Fruit fly (Drosophila melanogaster) whole organism, wandering third instar larva: ENCODE measurements around the gene CG42337.
A peak's percentile ranks its signal among the peaks of the same experiment; 100 is the strongest.

Source experiments
- Abd-B ChIP-seq: fragments of >200 bp; optimal IDR thresholded peaks from 2 replicates; lab custom pipeline; 2017; ENCODE audit warnings: missing biosample characterization, missing genetic modification characterization
- CG32264 ChIP-seq: fragments of 200-800 bp; sonication (Bioruptor generic); optimal IDR thresholded peaks from 2 replicates; lab custom pipeline; 2016; ENCODE audit warnings: missing biosample characterization, missing genetic modification characterization
- CG9705 ChIP-seq: fragments of 200-800 bp; sonication (Bioruptor generic); optimal IDR thresholded peaks from 2 replicates; lab custom pipeline; 2018; ENCODE audit warnings: missing biosample characterization, mild to moderate bottlenecking, missing genetic modification characterization
- CrebA ChIP-seq: fragments of 200-800 bp; sonication (Bioruptor generic); optimal IDR thresholded peaks from 2 replicates; lab custom pipeline; 2016; ENCODE audit warnings: missing biosample characterization, mild to moderate bottlenecking, missing genetic modification characterization, borderline replicate concordance
- Dfd ChIP-seq: fragments of >200 bp; optimal IDR thresholded peaks from 2 replicates; lab custom pipeline; 2017; ENCODE audit warnings: missing biosample characterization, missing genetic modification characterization
- Dif ChIP-seq: fragments of 200-275, 200-300 bp; sonication (Bioruptor generic); optimal IDR thresholded peaks from 2 replicates; lab custom pipeline; 2018; ENCODE audit warnings: missing biosample characterization, missing genetic modification characterization; ENCODE audit not compliant: partially characterized antibody
- GATAd ChIP-seq: sonication (Bioruptor generic); optimal IDR thresholded peaks from 2 replicates; lab custom pipeline; 2016; ENCODE audit warnings: missing biosample characterization, missing genetic modification characterization
- HLH106 ChIP-seq: fragments of 200-800 bp; optimal IDR thresholded peaks from 3 replicates; lab custom pipeline; 2019; ENCODE audit warnings: missing biosample characterization, mild to moderate bottlenecking, missing genetic modification characterization, moderate library complexity
- Hr78 ChIP-seq: fragments of >200 bp; optimal IDR thresholded peaks from 2 replicates; lab custom pipeline; 2017; ENCODE audit warnings: missing biosample characterization, missing genetic modification characterization
- Hr83 ChIP-seq: fragments of 200-300 bp; sonication (Bioruptor generic); optimal IDR thresholded peaks from 2 replicates; lab custom pipeline; 2016; ENCODE audit warnings: missing biosample characterization, mild to moderate bottlenecking, missing genetic modification characterization, moderate library complexity; ENCODE audit not compliant: poor library complexity, severe bottlenecking
- Mio ChIP-seq: sonication (Bioruptor generic); optimal IDR thresholded peaks from 2 replicates; lab custom pipeline; 2016; ENCODE audit warnings: missing biosample characterization, missing genetic modification characterization
- Myc ChIP-seq: fragments of >200 bp; optimal IDR thresholded peaks from 2 replicates; lab custom pipeline; 2017
- N ChIP-seq: fragments of >200 bp; optimal IDR thresholded peaks from 2 replicates; lab custom pipeline; 2018; ENCODE audit warnings: missing biosample characterization, missing external identifiers, missing genetic modification characterization
- Rel ChIP-seq, 2 experiments: fragments of 200-800 bp; sonication (Bioruptor generic) in 1 of 2; optimal IDR thresholded peaks; 2 replicates in 1 of 2; 3 replicates in 1 of 2; lab custom pipeline; 2016 to 2019; ENCODE audit warnings: mild to moderate bottlenecking in 2 of 2, missing biosample characterization in 2 of 2, missing genetic modification characterization in 2 of 2, moderate library complexity in 1 of 2
- Sp1 ChIP-seq: fragments of 200-800 bp; sonication (Bioruptor generic); optimal IDR thresholded peaks from 3 replicates; lab custom pipeline; 2019; ENCODE audit warnings: missing biosample characterization, mild to moderate bottlenecking, missing genetic modification characterization, moderate library complexity
- Vsx2 ChIP-seq: fragments of 200-300, 225-300 bp; sonication (Bioruptor generic); optimal IDR thresholded peaks from 2 replicates; lab custom pipeline; 2018; ENCODE audit warnings: missing biosample characterization, missing genetic modification characterization; ENCODE audit not compliant: partially characterized antibody
- br ChIP-seq: fragments of 200-800 bp; sonication (Bioruptor generic); optimal IDR thresholded peaks from 2 replicates; lab custom pipeline; 2016; ENCODE audit warnings: missing biosample characterization, missing genetic modification characterization
- brk ChIP-seq: fragments of 200-800 bp; sonication (Bioruptor generic); optimal IDR thresholded peaks from 2 replicates; lab custom pipeline; 2016; ENCODE audit warnings: missing biosample characterization, mild to moderate bottlenecking, missing genetic modification characterization
- dl ChIP-seq, 2 experiments: fragments of 175-275, 200-275 bp in 1 of 2; fragments of 200-275 bp in 1 of 2; sonication (Bioruptor generic); optimal IDR thresholded peaks; lab custom pipeline; 2018; ENCODE audit warnings: mild to moderate bottlenecking in 2 of 2, missing biosample characterization in 2 of 2, missing genetic modification characterization in 2 of 2, moderate library complexity in 2 of 2; ENCODE audit not compliant: partially characterized antibody in 2 of 2, insufficient read depth in 1 of 2
- dmrt93B ChIP-seq: fragments of 200-800 bp; sonication (Bioruptor generic); optimal IDR thresholded peaks from 2 replicates; lab custom pipeline; 2018; ENCODE audit warnings: missing biosample characterization, mild to moderate bottlenecking, missing genetic modification characterization
- dsf ChIP-seq: sonication (Bioruptor generic); optimal IDR thresholded peaks from 2 replicates; lab custom pipeline; 2016; ENCODE audit warnings: missing biosample characterization, missing genetic modification characterization, borderline replicate concordance
- ey ChIP-seq: fragments of 200-800 bp; sonication (Bioruptor generic); optimal IDR thresholded peaks from 2 replicates; lab custom pipeline; 2016; ENCODE audit warnings: missing biosample characterization, missing genetic modification characterization
- foxo ChIP-seq, 2 experiments: fragments of 200-800 bp; sonication (Bioruptor generic); optimal IDR thresholded peaks; 2 replicates in 1 of 2; 3 replicates in 1 of 2; lab custom pipeline; 2016 to 2017; ENCODE audit warnings: missing biosample characterization in 2 of 2, missing genetic modification characterization in 2 of 2
- fru ChIP-seq: fragments of 200-800 bp; sonication (Bioruptor generic); optimal IDR thresholded peaks from 3 replicates; lab custom pipeline; 2016; ENCODE audit warnings: missing biosample characterization, mild to moderate bottlenecking, missing genetic modification characterization
- h ChIP-seq: fragments of 200-800 bp; sonication (Bioruptor generic); optimal IDR thresholded peaks from 3 replicates; lab custom pipeline; 2016; ENCODE audit warnings: missing biosample characterization, mild to moderate bottlenecking, missing genetic modification characterization
- jim ChIP-seq: fragments of 175-275, 200-325 bp; sonication (Bioruptor generic); optimal IDR thresholded peaks from 2 replicates; lab custom pipeline; 2016; ENCODE audit warnings: missing biosample characterization, mild to moderate bottlenecking, missing genetic modification characterization
- lola ChIP-seq: fragments of >200 bp; optimal IDR thresholded peaks from 2 replicates; lab custom pipeline; 2017; ENCODE audit warnings: missing biosample characterization, missing genetic modification characterization
- pan ChIP-seq: fragments of >200 bp; optimal IDR thresholded peaks from 2 replicates; lab custom pipeline; 2017
- psq ChIP-seq: fragments of 200-800 bp; sonication (Bioruptor generic); optimal IDR thresholded peaks from 3 replicates; lab custom pipeline; 2017; ENCODE audit warnings: missing biosample characterization, mild to moderate bottlenecking, missing genetic modification characterization, moderate library complexity
- rgr ChIP-seq: fragments of 200-800 bp; sonication (Bioruptor generic); optimal IDR thresholded peaks from 3 replicates; lab custom pipeline; 2016; ENCODE audit warnings: missing biosample characterization, mild to moderate bottlenecking, missing genetic modification characterization
- sage ChIP-seq: fragments of 200-800 bp; sonication (Bioruptor generic); optimal IDR thresholded peaks from 2 replicates; lab custom pipeline; 2016; ENCODE audit warnings: missing biosample characterization, mild to moderate bottlenecking, missing genetic modification characterization
- sv ChIP-seq: fragments of 200-800 bp; sonication (Bioruptor generic); optimal IDR thresholded peaks from 3 replicates; lab custom pipeline; 2016; ENCODE audit warnings: missing biosample characterization, missing genetic modification characterization
- tai ChIP-seq: sonication (Bioruptor generic); optimal IDR thresholded peaks from 2 replicates; lab custom pipeline; 2016; ENCODE audit warnings: missing biosample characterization, missing genetic modification characterization
- usp ChIP-seq: fragments of >200 bp; optimal IDR thresholded peaks from 2 replicates; lab custom pipeline; 2017; ENCODE audit warnings: missing biosample characterization, missing genetic modification characterization
- woc ChIP-seq: sonication (Bioruptor generic); optimal IDR thresholded peaks from 2 replicates; lab custom pipeline; 2016; ENCODE audit warnings: missing biosample characterization, mild to moderate bottlenecking, missing genetic modification characterization

The CG42337 gene

DNA sequence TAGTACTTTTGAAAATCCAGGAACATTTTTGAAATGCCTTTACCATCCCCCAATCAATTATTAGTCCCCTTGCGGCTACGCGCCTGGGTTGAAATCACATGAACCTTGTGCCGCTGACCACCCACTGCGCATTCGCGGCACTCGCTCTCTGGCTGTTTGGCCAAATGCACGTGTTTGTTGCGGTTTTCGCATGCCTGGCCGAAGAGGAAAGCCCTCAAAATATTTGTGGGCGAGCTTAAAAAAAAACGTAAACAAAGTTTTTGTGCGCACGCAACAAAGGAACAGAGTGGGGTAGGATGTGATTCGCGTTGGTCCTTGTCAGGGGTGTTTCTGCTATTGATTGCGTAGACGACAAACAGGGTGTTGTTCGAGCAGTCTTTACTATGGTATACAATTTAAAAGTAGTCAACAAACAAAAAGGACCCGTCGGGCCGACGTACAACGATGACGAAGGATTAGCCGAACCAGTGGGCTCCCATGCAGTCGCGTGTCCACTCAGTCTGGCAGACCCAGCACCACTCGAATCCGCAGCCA, 1.3 kb upstream of the CG42337 start:
- TF ChIP-seq Mio (GFP tag; lab: Kevin White, UChicago) = no peak
- TF ChIP-seq Vsx2 (GFP tag; lab: Kevin White, UChicago) = peak; percentile 10
- TF ChIP-seq, all 38 proteins: peak for 1

DNA sequence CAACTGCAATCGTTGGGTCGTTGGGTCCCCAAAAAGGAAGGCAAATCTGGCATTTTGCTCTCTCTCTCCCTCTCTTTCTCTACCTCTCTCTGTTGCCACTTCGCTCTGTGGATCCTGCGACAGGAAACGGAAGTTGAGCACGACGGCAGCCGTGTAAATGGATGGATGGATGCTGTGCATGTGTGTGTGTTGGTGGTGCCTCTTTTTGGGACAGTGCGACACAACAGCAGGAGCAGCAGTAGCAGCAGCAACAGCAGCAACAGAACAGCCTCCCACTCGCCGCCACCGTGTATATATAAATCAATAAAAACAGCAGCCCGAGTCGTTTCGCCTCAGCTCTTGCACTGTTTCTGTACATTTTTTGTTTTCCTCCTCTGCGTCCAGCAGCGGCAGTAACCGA, 1.1 kb downstream of the CG42337 start:
- TF ChIP-seq psq (GFP tag; lab: Kevin White, UChicago) (no peak), usp (no peak), sage (GFP tag; lab: Kevin White, UChicago) (no peak), Dfd (GFP tag; lab: Kevin White, UChicago) (no peak), lola (no peak)

DNA sequence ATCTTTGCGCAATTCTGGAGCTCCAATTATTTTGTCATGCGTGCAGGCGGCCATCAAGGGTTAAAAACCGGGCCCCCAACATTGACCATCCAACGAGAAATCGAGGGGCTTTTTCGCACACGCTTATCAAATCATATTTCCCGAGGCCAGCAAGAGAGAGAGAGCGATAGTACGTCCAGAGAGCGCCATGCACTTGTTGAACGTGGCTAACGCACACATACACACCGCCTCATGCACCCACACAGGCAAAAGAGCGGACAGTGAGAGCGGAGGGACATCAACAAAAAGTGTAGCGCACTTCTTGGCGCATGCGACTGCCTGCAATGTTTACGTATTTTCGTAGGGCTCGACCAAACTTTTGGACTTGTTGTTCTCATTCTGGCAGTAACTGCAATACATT, 6.7 kb downstream of the CG42337 start:
- TF ChIP-seq dsf (GFP tag; lab: Kevin White, UChicago) (no peak), foxo (GFP tag; optimal IDR thresholded peaks at IDR 0.05; lab: Kevin White, UChicago) (no peak), Myc (lab: Kevin White, UChicago) (no peak), tai (GFP tag; lab: Kevin White, UChicago) (no peak), CG32264 (GFP tag; lab: Kevin White, UChicago) (no peak), usp (no peak), br (no peak), Abd-B (GFP tag; lab: Kevin White, UChicago) (no peak), Dfd (GFP tag; lab: Kevin White, UChicago) (no peak), dl (GFP tag; optimal IDR thresholded peaks at IDR 0.05; lab: Kevin White, UChicago; ENCODE audit: insufficient read depth in 1 of 2, partially characterized antibody in 2 of 2) (no peak), ey (no peak), sv (GFP tag; lab: Kevin White, UChicago) (no peak), jim (GFP tag; lab: Kevin White, UChicago) (no peak), woc (GFP tag; lab: Kevin White, UChicago) (no peak), pan (lab: Kevin White, UChicago) (no peak), Hr83 (no peak), Mio (GFP tag; lab: Kevin White, UChicago) (no peak), dmrt93B (GFP tag; lab: Kevin White, UChicago) (no peak)

DNA sequence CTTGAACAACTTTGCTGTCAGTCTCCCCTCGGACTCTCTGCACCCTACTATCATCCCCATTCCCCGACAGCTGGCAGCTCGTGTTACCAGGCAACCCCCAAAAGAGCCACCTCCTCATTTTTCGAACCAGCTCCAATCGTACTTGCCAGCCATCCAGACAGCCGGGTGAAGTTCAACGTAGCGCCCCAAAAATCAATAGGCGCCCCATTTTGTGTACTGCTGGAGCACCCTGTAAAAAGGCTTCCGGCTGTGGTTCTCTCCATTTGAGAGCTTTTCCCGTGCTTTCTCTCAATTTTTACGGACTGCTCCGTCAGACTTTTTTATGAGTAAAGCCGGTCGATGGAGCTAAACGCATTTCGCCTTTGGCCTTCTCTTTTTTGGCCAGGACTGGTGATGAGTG, 7.5 kb downstream of the CG42337 start:
- TF ChIP-seq foxo (GFP tag; optimal IDR thresholded peaks at IDR 0.05; lab: Kevin White, UChicago) = no peak
- no peak for TF ChIP-seq ey
- TF ChIP-seq rgr (GFP tag; lab: Kevin White, UChicago) = no peak
- TF ChIP-seq psq (GFP tag; lab: Kevin White, UChicago) = no peak
- no peak for TF ChIP-seq CrebA (GFP tag; lab: Kevin White, UChicago)
- TF ChIP-seq Mio (GFP tag; lab: Kevin White, UChicago) = no peak
- no peak for TF ChIP-seq Dfd (GFP tag; lab: Kevin White, UChicago)
- no peak for TF ChIP-seq lola
- no peak for TF ChIP-seq Hr78 (GFP tag; lab: Kevin White, UChicago)
- TF ChIP-seq Vsx2 (GFP tag; lab: Kevin White, UChicago) = no peak
- no peak for TF ChIP-seq jim (GFP tag; lab: Kevin White, UChicago)
- no peak for TF ChIP-seq sage (GFP tag; lab: Kevin White, UChicago)
- TF ChIP-seq brk (GFP tag; lab: Kevin White, UChicago) = no peak

DNA sequence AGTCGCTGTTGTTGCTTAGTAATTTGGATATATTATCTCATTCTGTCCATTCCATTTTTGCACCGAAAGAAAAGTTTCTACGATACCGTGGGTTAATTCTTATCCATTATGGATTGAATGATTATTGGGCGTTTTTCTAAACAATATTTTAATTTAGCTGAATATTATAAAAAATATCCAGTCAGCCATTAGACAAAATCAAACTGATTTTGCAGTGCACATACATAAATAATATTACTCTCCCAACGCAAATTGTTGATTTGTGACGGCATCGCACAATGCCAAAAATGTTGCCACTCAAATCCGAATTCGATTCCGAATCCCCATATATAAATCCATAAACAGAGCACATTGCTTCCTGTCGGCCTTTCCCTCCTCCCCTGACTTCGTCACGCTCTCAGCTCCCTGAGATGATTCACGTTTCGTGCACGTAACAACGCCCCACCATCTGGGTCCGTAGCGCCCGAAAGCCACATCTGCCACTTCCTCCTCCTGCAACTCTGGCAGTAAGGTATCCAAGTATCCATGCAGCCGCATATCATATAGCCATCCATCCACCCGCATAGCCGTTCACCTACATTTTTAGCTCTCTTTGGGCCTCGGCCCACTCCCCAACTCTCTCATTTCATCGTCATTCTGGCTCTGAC, 16.1 kb downstream of the CG42337 start:
- TF ChIP-seq Myc (lab: Kevin White, UChicago) = no peak
- TF ChIP-seq dsf (GFP tag; lab: Kevin White, UChicago) = no peak
- no peak for TF ChIP-seq GATAd
- no peak for TF ChIP-seq Vsx2 (GFP tag; lab: Kevin White, UChicago)
- TF ChIP-seq CG9705 (GFP tag; lab: Kevin White, UChicago) = no peak
- no peak for TF ChIP-seq CG32264 (GFP tag; lab: Kevin White, UChicago)
- no peak for TF ChIP-seq sage (GFP tag; lab: Kevin White, UChicago)
- TF ChIP-seq foxo (GFP tag; optimal IDR thresholded peaks at IDR 0.05; lab: Kevin White, UChicago) = peak in 1 of 2 experiments; percentile 68
- TF ChIP-seq psq (GFP tag; lab: Kevin White, UChicago) = no peak
- TF ChIP-seq h = peak; percentile 73
- TF ChIP-seq Dif = no peak
- TF ChIP-seq Dfd (GFP tag; lab: Kevin White, UChicago) = no peak
- no peak for TF ChIP-seq N (GFP tag; lab: Kevin White, UChicago)
- TF ChIP-seq Hr78 (GFP tag; lab: Kevin White, UChicago) = no peak
- TF ChIP-seq sv (GFP tag; lab: Kevin White, UChicago) = peak; percentile 53
- no peak for TF ChIP-seq jim (GFP tag; lab: Kevin White, UChicago)
- peak; percentile 31 for TF ChIP-seq woc (GFP tag; lab: Kevin White, UChicago)
- TF ChIP-seq dmrt93B (GFP tag; lab: Kevin White, UChicago) = peak; percentile 19
- no peak for TF ChIP-seq tai (GFP tag; lab: Kevin White, UChicago)
- peak; percentile 77 for TF ChIP-seq rgr (GFP tag; lab: Kevin White, UChicago)
- peak; percentile 61 for TF ChIP-seq ey
- TF ChIP-seq fru (GFP tag; lab: Kevin White, UChicago) = peak; percentile 62
- TF ChIP-seq HLH106 = peak; percentile 64
- no peak for TF ChIP-seq CrebA (GFP tag; lab: Kevin White, UChicago)
- TF ChIP-seq Sp1 = peak; percentile 41
- no peak for TF ChIP-seq Mio (GFP tag; lab: Kevin White, UChicago)
- TF ChIP-seq pan (lab: Kevin White, UChicago) = no peak
- no peak for TF ChIP-seq Rel (GFP tag; optimal IDR thresholded peaks at IDR 0.05; lab: Kevin White, UChicago)
- TF ChIP-seq Rel (tag; optimal IDR thresholded peaks at IDR 0.05; lab: Kevin White, UChicago) = no peak
- TF ChIP-seq brk (GFP tag; lab: Kevin White, UChicago) = peak; percentile 38
- TF ChIP-seq lola = no peak
